Worm (Caenorhabditis elegans): ENCODE results near the gene F31D4.2.

- TF ChIP-seq blmp-1 (tag; optimal IDR thresholded peaks at IDR 0.05) (no peak), unc-62 (GFP tag; optimal IDR thresholded peaks at IDR 0.05) (no peak), lin-32 (GFP tag; optimal IDR thresholded peaks at IDR 0.05) (no peak), M03D4.4 (tag; optimal IDR thresholded peaks at IDR 0.05) (no peak), nhr-76 (tag; optimal IDR thresholded peaks at IDR 0.05) (no peak), nhr-12 (tag; optimal IDR thresholded peaks at IDR 0.05) (no peak), nhr-237 (tag; optimal IDR thresholded peaks at IDR 0.05) (no peak), ztf-11 (tag; optimal IDR thresholded peaks at IDR 0.05) (no peak), nhr-2 (tag; optimal IDR thresholded peaks at IDR 0.05) (no peak), elt-3 (tag; optimal IDR thresholded peaks at IDR 0.05) (no peak)
These were observed 52.9 kb downstream of the F31D4.2 start, which contains the start of gene Y44A6D.3 for ce11 chrV:20792371-20792890.

All from whole organism, mixed stage, embryonic.